Fruit fly (Drosophila melanogaster): ENCODE data around the gene Ir94b.

Gene Ir94b

dm6 chr3R:22134462-22134861 is 17.4 kb upstream of the Ir94b start (continued):
- TF ChIP-seq CG1233 (GFP tag; optimal IDR thresholded peaks at IDR 0.05): no peak
- TF ChIP-seq D (optimal IDR thresholded peaks at IDR 0.05): peak; percentile 65
- no peak for TF ChIP-seq D (GFP tag; optimal IDR thresholded peaks at IDR 0.05)
- no peak for TF ChIP-seq Drgx (GFP tag; IDR thresholded peaks at IDR 0.05)
- no peak for TF ChIP-seq lmd (GFP tag; IDR thresholded peaks at IDR 0.05)
- TF ChIP-seq CG6654 (GFP tag; optimal IDR thresholded peaks at IDR 0.05): no peak
- TF ChIP-seq twi (tag; optimal IDR thresholded peaks at IDR 0.05): peak; percentile 76
- TF ChIP-seq CG3407 (GFP tag; optimal IDR thresholded peaks at IDR 0.05): no peak
- TF ChIP-seq tio (GFP tag; optimal IDR thresholded peaks at IDR 0.05): no peak
- peak; percentile 99 for TF ChIP-seq CG4360 (GFP tag; IDR thresholded peaks at IDR 0.05)
- TF ChIP-seq CG18599 (GFP tag; optimal IDR thresholded peaks at IDR 0.05): no peak
- no peak for TF ChIP-seq Meics (GFP tag; optimal IDR thresholded peaks at IDR 0.05)
- TF ChIP-seq CG10959 (GFP tag; IDR thresholded peaks at IDR 0.05): no peak
- no peak for TF ChIP-seq CG2678 (tag; optimal IDR thresholded peaks at IDR 0.05)
- no peak for TF ChIP-seq CG16813 (GFP tag; IDR thresholded peaks at IDR 0.05; ENCODE audit: partially characterized antibody)
- TF ChIP-seq salm (tag; optimal IDR thresholded peaks at IDR 0.05): no peak
- no peak for TF ChIP-seq odd (GFP tag; optimal IDR thresholded peaks at IDR 0.05)
- TF ChIP-seq CG18476 (GFP tag; optimal IDR thresholded peaks at IDR 0.05): no peak
- peak; percentile 70 for TF ChIP-seq Neu2 (GFP tag; optimal IDR thresholded peaks at IDR 0.05; ENCODE audit: borderline replicate concordance)
- TF ChIP-seq E2f1 (GFP tag; IDR thresholded peaks at IDR 0.05): no peak
- no peak for TF ChIP-seq crol (GFP tag; IDR thresholded peaks at IDR 0.05)
- no peak for TF ChIP-seq CG1647 (GFP tag; optimal IDR thresholded peaks at IDR 0.05)
- no peak for TF ChIP-seq CG1529 (GFP tag; optimal IDR thresholded peaks at IDR 0.05)
- TF ChIP-seq NC2α (GFP tag; optimal IDR thresholded peaks at IDR 0.05): no peak
- no peak for TF ChIP-seq lbe (GFP tag; optimal IDR thresholded peaks at IDR 0.05)
- peak; percentile 2 for TF ChIP-seq CG8281 (tag; optimal IDR thresholded peaks at IDR 0.05)
- TF ChIP-seq CG4282 (GFP tag; optimal IDR thresholded peaks at IDR 0.05): no peak
- peak; percentile 5 for TF ChIP-seq CG17829 (tag; optimal IDR thresholded peaks at IDR 0.05)
- no peak for TF ChIP-seq Rfx (GFP tag; IDR thresholded peaks at IDR 0.05)
- TF ChIP-seq tll (GFP tag; optimal IDR thresholded peaks at IDR 0.05): peak in 1 of 2 experiments; percentile 27
- peak; percentile 12 for TF ChIP-seq psq (GFP tag; optimal IDR thresholded peaks at IDR 0.05)
- no peak for TF ChIP-seq Hr51 (GFP tag; optimal IDR thresholded peaks at IDR 0.05)
- no peak for TF ChIP-seq Gsc (GFP tag; IDR thresholded peaks at IDR 0.05)
- no peak for TF ChIP-seq H15 (GFP tag; IDR thresholded peaks at IDR 0.05)
- TF ChIP-seq ro (GFP tag; IDR thresholded peaks at IDR 0.05): no peak
- 0 out of 2 replicates have a peak, but pooled peaks have one; percentile 21 for TF ChIP-seq seq (GFP tag; IDR thresholded peaks at IDR 0.05)
- no peak for TF ChIP-seq CG10274 (GFP tag; optimal IDR thresholded peaks at IDR 0.05)
- peak; percentile 37 for TF ChIP-seq zen (tag; optimal IDR thresholded peaks at IDR 0.05)
- no peak for TF ChIP-seq Blimp-1 (GFP tag; optimal IDR thresholded peaks at IDR 0.05)
- TF ChIP-seq CG8924 (tag; optimal IDR thresholded peaks at IDR 0.05): peak; percentile 37

- TF ChIP-seq lola (GFP tag; optimal IDR thresholded peaks at IDR 0.05) (no peak), aop (GFP tag; IDR thresholded peaks at IDR 0.05) (no peak), gro (GFP tag; optimal IDR thresholded peaks at IDR 0.05) (peak; percentile 65), CG16815 (GFP tag; optimal IDR thresholded peaks at IDR 0.05) (no peak), jing (GFP tag; optimal IDR thresholded peaks at IDR 0.05) (no peak), CG11456 (GFP tag; IDR thresholded peaks at IDR 0.05) (peak; percentile 46; the same call in 1 of the 3 replicates), CG11398 (GFP tag; optimal IDR thresholded peaks at IDR 0.05) (peak; percentile 36), CG32767 (GFP tag; IDR thresholded peaks at IDR 0.05) (no peak), CG30431 (GFP tag; optimal IDR thresholded peaks at IDR 0.05) (no peak), insv (GFP tag; optimal IDR thresholded peaks at IDR 0.05) (peak in 1 of 2 experiments; percentile 36), CG10267 (tag; optimal IDR thresholded peaks at IDR 0.05) (peak; percentile 14), nmo (GFP tag; optimal IDR thresholded peaks at IDR 0.05) (peak; percentile 36), CG11093 (GFP tag; IDR thresholded peaks at IDR 0.05) (no peak)
Measured at dm6 chr3R:22133337-22134014, 16.4 kb upstream of the Ir94b start, which contains the start of gene SKIP. Gene SKIP, plus strand, starts transcription at chr3R:22133830.

Data from whole organism, embryonic.